Fruit fly (Drosophila melanogaster) Kc167 (cell line): ENCODE results near the gene CG31816.

ENCODE experiments used
- Myc ChIP-seq: fragments of >200 bp; optimal IDR thresholded peaks from 2 replicates; lab custom pipeline; 2017; ENCODE audit warnings: missing external identifiers
- Sin3A ChIP-seq: fragments of >200 bp; optimal IDR thresholded peaks from 2 replicates; lab custom pipeline; 2018; ENCODE audit warnings: missing external identifiers
- h ChIP-seq: fragments of >200 bp; optimal IDR thresholded peaks from 3 replicates; lab custom pipeline; 2018; ENCODE audit warnings: missing external identifiers
- insv ChIP-seq: fragments of >200 bp; optimal IDR thresholded peaks from 3 replicates; lab custom pipeline; 2018; ENCODE audit warnings: missing external identifiers
- psq ChIP-seq: fragments of >200 bp; optimal IDR thresholded peaks from 2 replicates; lab custom pipeline; 2017; ENCODE audit warnings: missing external identifiers
- ttk ChIP-seq: sonication (Bioruptor generic); optimal IDR thresholded peaks from 2 replicates; lab custom pipeline; 2017; ENCODE audit warnings: missing external identifiers

CG31816 gene

dm6 chr2L:16538931-16539330 lies 3.4 kb upstream of the CG31816 start:
- no peak for TF ChIP-seq insv (lab: Kevin White, UChicago)
- no peak for TF ChIP-seq h
- TF ChIP-seq ttk, result no peak
- no peak for TF ChIP-seq Myc
- no peak for TF ChIP-seq Sin3A
- no peak for TF ChIP-seq psq

dm6 chr2L:16540773-16541172 lies 1.6 kb upstream of the CG31816 start:
- TF ChIP-seq Myc (no peak), h (no peak), insv (lab: Kevin White, UChicago) (no peak), ttk (no peak), psq (no peak), Sin3A (no peak)

DNA sequence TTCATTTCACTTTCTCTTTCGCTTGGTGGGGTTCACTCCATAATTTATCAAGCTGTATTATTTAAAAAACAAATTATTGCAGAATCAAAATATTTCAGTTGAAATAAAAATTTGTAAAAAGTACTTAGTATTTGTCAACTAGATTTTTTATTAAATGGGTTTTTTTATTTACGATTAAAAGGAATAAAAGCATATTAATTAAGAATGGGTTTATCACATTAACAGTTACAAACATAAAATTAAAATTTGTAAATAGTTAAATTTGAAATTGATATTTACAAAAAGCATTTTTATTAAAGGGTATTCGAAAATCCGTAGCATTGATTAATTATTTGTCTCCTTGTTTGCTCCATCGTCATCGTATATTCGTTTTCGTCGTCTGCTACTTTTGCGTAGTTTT lies 1.0 kb upstream of the CG31816 start:
- TF ChIP-seq Sin3A (no peak), psq (no peak), insv (lab: Kevin White, UChicago) (no peak), h (no peak)

dm6 chr2L:16541733-16542132 lies 613 bp upstream of the CG31816 start:
- TF ChIP-seq psq (no peak), ttk (no peak), Sin3A (no peak), insv (lab: Kevin White, UChicago) (no peak), h (no peak), Myc (no peak)

- TF ChIP-seq insv (lab: Kevin White, UChicago), result no peak
- no peak for TF ChIP-seq Myc
- TF ChIP-seq h, result no peak
- TF ChIP-seq ttk, result no peak
- TF ChIP-seq psq, result no peak
- TF ChIP-seq Sin3A, result no peak
Measured at dm6 chr2L:16542997-16543593, 749 bp downstream of the CG31816 start.

dm6 chr2L:16543894-16544293 lies 1.5 kb downstream of the CG31816 start:
- TF ChIP-seq insv (lab: Kevin White, UChicago) (no peak), Myc (no peak), Sin3A (no peak), psq (no peak), h (no peak)

- TF ChIP-seq insv (lab: Kevin White, UChicago) (no peak), Sin3A (no peak), h (no peak), psq (no peak), ttk (no peak), Myc (no peak)
Measured at dm6 chr2L:16544563-16545066, 2.3 kb downstream of the CG31816 start, which contains the start of gene mtgo. Gene mtgo, plus strand, starts transcription at chr2L:16545016.

- TF ChIP-seq Sin3A (no peak), h (no peak), psq (no peak), ttk (no peak), insv (lab: Kevin White, UChicago) (no peak), Myc (no peak)
Measured at dm6 chr2L:16545772-16546171, 3.4 kb downstream of the CG31816 start.

DNA sequence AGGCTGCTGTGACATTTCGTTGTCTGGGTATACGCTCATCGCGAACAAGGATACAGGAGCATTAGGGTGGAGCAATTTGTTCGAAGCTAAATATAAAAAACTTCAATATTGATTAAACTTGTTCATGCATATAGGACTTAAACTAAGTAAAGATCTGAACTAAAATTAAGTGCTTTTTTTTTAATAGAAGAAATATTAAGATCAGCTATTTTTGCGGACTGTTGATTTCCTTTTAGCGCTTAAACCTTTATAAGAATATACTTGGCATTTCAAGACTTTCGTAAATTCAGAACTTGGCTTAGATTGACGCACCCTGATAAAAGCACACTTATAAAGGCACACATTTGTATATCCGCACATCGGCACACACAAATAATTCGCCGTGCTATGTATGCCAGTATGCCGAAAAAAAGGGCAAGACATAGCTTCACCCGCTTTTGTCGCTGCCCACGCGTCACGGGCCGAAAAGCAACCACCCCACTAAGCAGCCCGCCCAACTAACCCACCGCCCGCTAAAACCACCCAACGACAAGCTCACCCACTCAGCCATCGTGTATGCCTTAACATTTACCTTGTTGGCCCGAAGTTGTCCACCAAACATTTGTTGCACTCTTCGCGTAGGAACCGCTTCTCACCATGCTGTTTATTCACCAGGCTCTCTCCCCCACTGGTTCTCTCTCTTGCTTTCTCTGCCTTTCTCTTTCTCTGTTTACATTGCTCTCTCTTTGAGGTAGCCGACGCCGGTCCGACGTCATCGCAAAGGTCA lies 5.5 kb downstream of the CG31816 start:
- TF ChIP-seq Myc, result no peak
- TF ChIP-seq Sin3A, result no peak
- no peak for TF ChIP-seq insv (lab: Kevin White, UChicago)
- no peak for TF ChIP-seq h
- TF ChIP-seq psq, result no peak
- no peak for TF ChIP-seq ttk

- TF ChIP-seq psq (no peak), Myc (no peak), insv (lab: Kevin White, UChicago) (no peak), Sin3A (no peak), h (no peak), ttk (no peak)
Measured at dm6 chr2L:16548418-16549108, 6.2 kb downstream of the CG31816 start.

DNA sequence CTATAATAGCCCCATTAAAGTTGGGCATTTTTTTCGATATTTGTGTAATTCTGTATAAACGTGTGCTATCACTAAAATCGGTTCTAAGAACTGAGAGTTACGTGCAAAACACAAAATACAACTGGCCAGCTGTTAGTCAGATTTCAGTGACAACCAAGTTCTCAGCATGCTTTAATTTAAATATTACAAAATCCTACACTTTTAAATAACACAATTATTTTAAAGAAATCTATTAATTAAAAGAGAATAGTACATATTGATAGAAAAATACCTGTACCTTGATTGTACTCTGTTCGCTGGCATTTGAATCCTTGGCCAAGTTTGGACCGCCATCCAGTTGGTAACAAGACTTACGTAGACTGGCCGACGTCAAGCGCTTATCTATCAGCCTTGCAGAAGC lies 7.5 kb downstream of the CG31816 start, which contains the start of gene CG5968:
TSS of gene CG5968 (minus strand) at position 101 of the 400 bp plus-strand sequence.
- TF ChIP-seq Sin3A (no peak), insv (lab: Kevin White, UChicago) (no peak), psq (no peak)

DNA sequence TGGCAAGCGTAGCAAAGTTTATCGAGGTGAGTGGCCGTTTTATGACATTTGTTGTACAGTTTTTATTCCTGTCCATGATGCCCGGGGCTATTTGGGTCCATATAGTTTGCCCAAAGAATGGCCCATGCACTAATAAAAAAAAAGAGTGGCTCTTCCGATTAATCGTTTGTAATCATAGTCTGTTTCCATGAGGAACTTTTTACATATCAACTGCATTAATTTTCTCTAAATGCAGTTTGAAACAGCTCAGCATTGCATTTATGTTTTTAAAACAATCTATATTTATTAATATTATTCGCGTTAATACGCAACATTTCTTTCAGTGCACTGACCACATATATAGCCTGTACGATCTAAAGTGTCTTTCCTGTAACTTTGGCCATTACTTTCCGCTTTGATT lies 17.6 kb downstream of the CG31816 start:
- no peak for TF ChIP-seq ttk

DNA sequence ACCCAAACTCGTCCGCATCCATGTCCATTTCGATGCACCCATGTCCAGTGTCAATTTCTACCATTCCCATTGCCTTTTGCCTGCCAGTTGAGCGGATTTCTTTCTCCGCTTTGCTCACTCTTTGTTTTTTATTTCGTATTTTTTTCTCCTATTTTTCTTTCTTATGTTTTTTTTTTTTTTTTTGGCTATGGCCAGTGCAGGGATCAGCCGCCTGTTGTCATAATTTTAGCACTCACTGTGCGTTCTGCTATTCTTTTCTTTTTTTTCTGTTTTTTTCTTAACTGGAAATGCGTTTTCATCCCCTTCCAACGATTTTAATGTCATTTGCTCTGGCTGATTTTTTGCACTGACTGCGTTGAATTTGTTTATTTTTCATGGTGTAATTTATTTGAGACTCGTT lies 20.0 kb downstream of the CG31816 start:
- TF ChIP-seq ttk (no peak), insv (lab: Kevin White, UChicago) (no peak), h (no peak), Sin3A (no peak), psq (no peak), Myc (no peak)

dm6 chr2L:16582732-16583131 lies 40.4 kb downstream of the CG31816 start:
- TF ChIP-seq ttk (no peak), insv (lab: Kevin White, UChicago) (no peak), Sin3A (no peak), psq (no peak), Myc (no peak), h (no peak)
